Worm (Caenorhabditis elegans) whole organism, L4 larva: ENCODE measurements around the gene Y62E10A.13.

ENCODE experiments used
- D1046.2 ChIP-seq: fragments of 200-800 bp; sonication (Bioruptor generic); IDR thresholded peaks from 2 replicates; pipeline ENCODE4 v1.3.6; 2022; ENCODE audit warnings: missing genetic modification characterization, missing compliant biosample characterization
- F10B5.3 ChIP-seq: sonication (generic microtip); optimal IDR thresholded peaks from 2 replicates; lab custom pipeline; 2016; ENCODE audit warnings: mild to moderate bottlenecking, missing genetic modification characterization, missing compliant biosample characterization
- F44E2.7 ChIP-seq: fragments of 200-800 bp; sonication (Bioruptor generic); IDR thresholded peaks from 2 replicates; pipeline ENCODE4 v2.1.2; 2022; ENCODE audit warnings: missing genetic modification characterization, missing compliant biosample characterization
- T20F7.1 ChIP-seq: fragments of 200-800 bp; sonication (Bioruptor generic); optimal IDR thresholded peaks from 2 replicates; lab custom pipeline; 2018; ENCODE audit warnings: mild to moderate bottlenecking, missing genetic modification characterization, missing compliant biosample characterization
- T26A8.4 ChIP-seq: fragments of 200-800 bp; sonication (Bioruptor generic); IDR thresholded peaks from 2 replicates; pipeline ENCODE4 v1.3.6; 2022; ENCODE audit warnings: missing genetic modification characterization, missing compliant biosample characterization
- ZK546.5 ChIP-seq, 2 experiments: sonication (generic microtip); optimal IDR thresholded peaks; 2 replicates each; lab custom pipeline; 2017; ENCODE audit warnings: missing biosample characterization in 2 of 2, missing genetic modification characterization in 2 of 2
- aha-1 ChIP-seq: fragments of 150-350 bp; peaks from one replicate; lab custom pipeline; 2014; ENCODE audit warnings: missing biosample characterization, missing genetic modification characterization
- aly-2 ChIP-seq: sonication (generic microtip); optimal IDR thresholded peaks from 2 replicates; lab custom pipeline; 2018; ENCODE audit warnings: missing biosample characterization, missing genetic modification characterization
- arid-1 ChIP-seq: fragments of 200-800 bp; sonication (Bioruptor generic); conservative IDR thresholded peaks from 2 replicates; pipeline ENCODE4 v1.3.6; 2022; ENCODE audit warnings: missing genetic modification reagents, missing genetic modification characterization, missing compliant biosample characterization
- ceh-32 ChIP-seq: sonication (generic microtip); optimal IDR thresholded peaks from 2 replicates; lab custom pipeline; 2016; ENCODE audit warnings: mild to moderate bottlenecking, missing genetic modification characterization, missing compliant biosample characterization; ENCODE audit not compliant: poor library complexity
- ceh-44 ChIP-seq: fragments of 200-800 bp; sonication (Bioruptor generic); IDR thresholded peaks from 2 replicates; pipeline ENCODE4 v1.3.6; 2022; ENCODE audit warnings: missing genetic modification reagents, missing genetic modification characterization, missing compliant biosample characterization
- ceh-62 ChIP-seq: sonication (generic microtip); optimal IDR thresholded peaks from 2 replicates; lab custom pipeline; 2017; ENCODE audit warnings: missing biosample characterization, missing genetic modification characterization
- ces-1 ChIP-seq: fragments of 150-350 bp; sonication (generic microtip); optimal IDR thresholded peaks from 4 replicates; lab custom pipeline; 2014; ENCODE audit warnings: missing biosample characterization, missing genetic modification reagents, missing genetic modification characterization
- cey-2 ChIP-seq: sonication (generic microtip); optimal IDR thresholded peaks from 3 replicates; lab custom pipeline; 2017; ENCODE audit warnings: missing genetic modification characterization, mild to moderate bottlenecking, missing compliant biosample characterization, antibody characterized with exemption, borderline replicate concordance; ENCODE audit not compliant: insufficient read depth
- ctbp-1 ChIP-seq: fragments of 200-800 bp; sonication (Bioruptor generic); IDR thresholded peaks from 2 replicates; pipeline ENCODE4 v1.3.6; 2022; ENCODE audit warnings: missing genetic modification reagents, missing genetic modification characterization, missing compliant biosample characterization
- daf-12 ChIP-seq: fragments of 150-350 bp; optimal IDR thresholded peaks from 2 replicates; lab custom pipeline; 2014; ENCODE audit warnings: missing biosample characterization, missing genetic modification reagents, missing genetic modification characterization
- dpl-1 ChIP-seq: fragments of 150-350 bp; optimal IDR thresholded peaks from 2 replicates; lab custom pipeline; 2014; ENCODE audit warnings: missing biosample characterization, missing genetic modification reagents, missing genetic modification characterization
- dve-1 ChIP-seq: sonication (generic microtip); optimal IDR thresholded peaks from 2 replicates; lab custom pipeline; 2017; ENCODE audit warnings: antibody characterized with exemption, mild to moderate bottlenecking, missing genetic modification characterization, missing compliant biosample characterization; ENCODE audit not compliant: insufficient read depth
- egl-27 ChIP-seq: sonication (generic microtip); optimal IDR thresholded peaks from 3 replicates; lab custom pipeline; 2017; ENCODE audit warnings: missing biosample characterization, missing genetic modification reagents, missing genetic modification characterization
- egl-43 ChIP-seq: fragments of 200-800 bp; sonication (Bioruptor generic); IDR thresholded peaks from 2 replicates; pipeline ENCODE4 v1.3.6; 2022; ENCODE audit warnings: missing genetic modification reagents, missing genetic modification characterization, missing compliant biosample characterization
- fkh-10 ChIP-seq: fragments of 150-350 bp; optimal IDR thresholded peaks from 2 replicates; lab custom pipeline; 2014; ENCODE audit warnings: missing biosample characterization, missing genetic modification reagents, missing genetic modification characterization
- gei-8 ChIP-seq: fragments of 200-800 bp; sonication (Bioruptor generic); optimal IDR thresholded peaks from 2 replicates; lab custom pipeline; 2018; ENCODE audit warnings: mild to moderate bottlenecking, missing genetic modification characterization, missing compliant biosample characterization
- hlh-11 ChIP-seq: fragments of 200-800 bp; sonication (Bioruptor generic); optimal IDR thresholded peaks from 2 replicates; lab custom pipeline; 2018; ENCODE audit warnings: mild to moderate bottlenecking, missing genetic modification characterization, missing compliant biosample characterization
- hlh-30 ChIP-seq: sonication (generic microtip); optimal IDR thresholded peaks from 2 replicates; lab custom pipeline; 2017; ENCODE audit warnings: antibody characterized with exemption, mild to moderate bottlenecking, missing genetic modification characterization, missing compliant biosample characterization; ENCODE audit not compliant: insufficient read depth
- lim-7 ChIP-seq: fragments of 200-800 bp; sonication (Bioruptor generic); IDR thresholded peaks from 2 replicates; pipeline ENCODE4 v1.3.6; 2022; ENCODE audit warnings: missing genetic modification characterization, missing compliant biosample characterization
- lin-13 ChIP-seq: fragments of 150-350 bp; optimal IDR thresholded peaks from 2 replicates; lab custom pipeline; 2014; ENCODE audit warnings: missing biosample characterization, missing genetic modification reagents, missing genetic modification characterization
- lin-29 ChIP-seq: fragments of 200-800 bp; sonication (Bioruptor generic); IDR thresholded peaks from 2 replicates; pipeline ENCODE4 v1.3.6; 2022; ENCODE audit warnings: missing genetic modification reagents, missing genetic modification characterization, missing compliant biosample characterization
- lin-39 ChIP-seq: fragments of 150-350 bp; optimal IDR thresholded peaks from 2 replicates; lab custom pipeline; 2014; ENCODE audit warnings: missing biosample characterization, missing genetic modification reagents, missing genetic modification characterization
- lsy-2 ChIP-seq, 2 experiments: fragments of 150-350 bp in 1 of 2; sonication (generic microtip) in 1 of 2; optimal IDR thresholded peaks; 2 replicates each; lab custom pipeline; 2014 to 2017; ENCODE audit warnings: missing biosample characterization in 2 of 2, missing genetic modification characterization in 2 of 2
- madf-5 ChIP-seq, 2 experiments: fragments of 200-800 bp; sonication (Bioruptor generic); IDR thresholded peaks; 2 replicates each; pipeline ENCODE4 v1.3.6; 2022; ENCODE audit warnings: missing compliant biosample characterization in 2 of 2, missing genetic modification characterization in 2 of 2
- madf-9 ChIP-seq: fragments of 200-800 bp; sonication (Bioruptor generic); conservative IDR thresholded peaks from 2 replicates; pipeline ENCODE4 v1.3.6; 2022; ENCODE audit warnings: missing genetic modification reagents, missing genetic modification characterization, missing compliant biosample characterization
- mdl-1 ChIP-seq, 2 experiments: fragments of 150-350 bp in 1 of 2; sonication (generic microtip) in 1 of 2; optimal IDR thresholded peaks; 2 replicates each; lab custom pipeline; 2014 to 2017; ENCODE audit warnings: missing biosample characterization in 2 of 2, missing genetic modification characterization in 2 of 2
- mdt-29 ChIP-seq: fragments of 200-800 bp; sonication (Bioruptor generic); IDR thresholded peaks from 2 replicates; pipeline ENCODE4 v1.3.6; 2022; ENCODE audit warnings: missing genetic modification reagents, missing genetic modification characterization, missing compliant biosample characterization
- mep-1 ChIP-seq: fragments of 150-350 bp; sonication (generic microtip); optimal IDR thresholded peaks from 3 replicates; lab custom pipeline; 2014; ENCODE audit warnings: missing biosample characterization, missing genetic modification characterization
- mes-2 ChIP-seq: sonication (generic microtip); optimal IDR thresholded peaks from 2 replicates; lab custom pipeline; 2016; ENCODE audit warnings: missing genotype, mild to moderate bottlenecking, missing genetic modification characterization, missing compliant biosample characterization; ENCODE audit not compliant: poor library complexity, severe bottlenecking
- nhr-10 ChIP-seq: fragments of 150-350 bp; optimal IDR thresholded peaks from 2 replicates; lab custom pipeline; 2014; ENCODE audit warnings: missing biosample characterization, missing genetic modification characterization
- nhr-11 ChIP-seq: fragments of 150-350 bp; optimal IDR thresholded peaks from 2 replicates; lab custom pipeline; 2014; ENCODE audit warnings: missing biosample characterization, missing genetic modification characterization
- nhr-111 ChIP-seq: fragments of 200-800 bp; sonication (Bioruptor generic); optimal IDR thresholded peaks from 2 replicates; lab custom pipeline; 2018; ENCODE audit warnings: mild to moderate bottlenecking, missing genetic modification characterization, missing compliant biosample characterization
- nhr-41 ChIP-seq: fragments of 200-800 bp; sonication (Bioruptor generic); IDR thresholded peaks from 2 replicates; pipeline ENCODE4 v1.3.6; 2022; ENCODE audit warnings: missing genetic modification reagents, missing genetic modification characterization, missing compliant biosample characterization
- nhr-48 ChIP-seq: sonication (generic microtip); optimal IDR thresholded peaks from 2 replicates; lab custom pipeline; 2016; ENCODE audit warnings: mild to moderate bottlenecking, missing genetic modification characterization, missing compliant biosample characterization
- nhr-76 ChIP-seq: fragments of 150-350 bp; optimal IDR thresholded peaks from 2 replicates; lab custom pipeline; 2014; ENCODE audit warnings: missing biosample characterization, missing genetic modification characterization
- nhr-77 ChIP-seq: fragments of 150-350 bp; optimal IDR thresholded peaks from 2 replicates; lab custom pipeline; 2014; ENCODE audit warnings: missing biosample characterization, missing genetic modification characterization
- rbr-2 ChIP-seq: sonication (generic microtip); optimal IDR thresholded peaks from 2 replicates; lab custom pipeline; 2016; ENCODE audit warnings: missing genotype, missing genetic modification characterization, missing compliant biosample characterization
- snpc-1.2 ChIP-seq: fragments of 200-800 bp; sonication (Bioruptor generic); IDR thresholded peaks from 2 replicates; pipeline ENCODE4 v1.3.6; 2022; ENCODE audit warnings: missing genetic modification reagents, missing genetic modification characterization, missing compliant biosample characterization
- spr-1 ChIP-seq: sonication (generic microtip); optimal IDR thresholded peaks from 2 replicates; lab custom pipeline; 2016; ENCODE audit warnings: mild to moderate bottlenecking, missing genetic modification characterization, missing compliant biosample characterization
- tag-97 ChIP-seq: fragments of 200-800 bp; sonication (Bioruptor generic); IDR thresholded peaks from 2 replicates; pipeline ENCODE4 v1.3.6; 2022; ENCODE audit warnings: missing genetic modification characterization, missing compliant biosample characterization
- unc-39 ChIP-seq: sonication (generic microtip); optimal IDR thresholded peaks from 2 replicates; lab custom pipeline; 2017; ENCODE audit warnings: missing biosample characterization, missing genetic modification characterization
- vab-7 ChIP-seq: fragments of 200-800 bp; sonication (Bioruptor generic); IDR thresholded peaks from 2 replicates; pipeline ENCODE4 v1.3.6; 2022; ENCODE audit warnings: missing genetic modification reagents, missing genetic modification characterization, missing compliant biosample characterization
- zip-11 ChIP-seq: fragments of 200-800 bp; sonication (Bioruptor generic); IDR thresholded peaks from 2 replicates; pipeline ENCODE4 v1.3.6; 2022; ENCODE audit warnings: missing genetic modification characterization, missing compliant biosample characterization
- zip-2 ChIP-seq: fragments of 150-350 bp; optimal IDR thresholded peaks from 2 replicates; lab custom pipeline; 2014; ENCODE audit warnings: missing biosample characterization, missing genetic modification characterization
- ztf-7 ChIP-seq: fragments of 150-350 bp; optimal IDR thresholded peaks from 2 replicates; lab custom pipeline; 2014; ENCODE audit warnings: missing biosample characterization, missing genetic modification characterization

Y62E10A.13 gene

ce11 chrIV:13389237-13389636 is 9.6 kb downstream of the Y62E10A.13 start (continued):
- TF ChIP-seq madf-5 (GFP tag; IDR thresholded peaks at IDR 0.05; lab: Robert Waterston, UW): no peak
- no peak for TF ChIP-seq lin-13
- TF ChIP-seq hlh-11 (tag; lab: Kevin White, UChicago): no peak
- no peak for TF ChIP-seq lin-29 (GFP tag; lab: Robert Waterston, UW)
- TF ChIP-seq nhr-11 (tag; lab: Kevin White, UChicago): no peak
- no peak for TF ChIP-seq hlh-30 (tag; lab: Kevin White, UChicago)
- TF ChIP-seq fkh-10 (GFP tag; lab: Kevin White, UChicago): no peak
- TF ChIP-seq mep-1 (tag; lab: Kevin White, UChicago): no peak
- TF ChIP-seq arid-1 (GFP tag; lab: Robert Waterston, UW): no peak
- no peak for TF ChIP-seq D1046.2 (GFP tag; lab: Robert Waterston, UW)
- TF ChIP-seq ZK546.5 (tag; optimal IDR thresholded peaks at IDR 0.05; lab: Kevin White, UChicago): no peak
- no peak for TF ChIP-seq ceh-32 (tag; lab: Kevin White, UChicago)
- TF ChIP-seq F44E2.7 (GFP tag; lab: Robert Waterston, UW): no peak
- TF ChIP-seq unc-39 (tag; lab: Kevin White, UChicago): no peak
- 0 out of 2 replicates have a peak, but pooled peaks have one; percentile 11 for TF ChIP-seq snpc-1.2 (GFP tag; lab: Robert Waterston, UW)
- no peak for TF ChIP-seq nhr-10 (tag; lab: Kevin White, UChicago)
- TF ChIP-seq lin-39 (tag; lab: Kevin White, UChicago): no peak
- no peak for TF ChIP-seq ceh-62 (tag; lab: Kevin White, UChicago)
- TF ChIP-seq spr-1 (tag; lab: Kevin White, UChicago): no peak
- no peak for TF ChIP-seq mes-2
- no peak for TF ChIP-seq ztf-7 (tag; lab: Kevin White, UChicago)
- no peak for TF ChIP-seq gei-8 (GFP tag; lab: Kevin White, UChicago)
- TF ChIP-seq nhr-41 (GFP tag; lab: Robert Waterston, UW): no peak
- no peak for TF ChIP-seq zip-11 (GFP tag; lab: Robert Waterston, UW)
- no peak for TF ChIP-seq ces-1
- TF ChIP-seq aha-1 (tag; lab: Kevin White, UChicago): no peak
- TF ChIP-seq mdl-1 (tag; optimal IDR thresholded peaks at IDR 0.05; lab: Kevin White, UChicago): no peak
- no peak for TF ChIP-seq lsy-2 (tag; optimal IDR thresholded peaks at IDR 0.05; lab: Kevin White, UChicago)
- no peak for TF ChIP-seq F10B5.3 (tag; lab: Kevin White, UChicago)
- no peak for TF ChIP-seq cey-2 (tag; lab: Kevin White, UChicago)
- TF ChIP-seq zip-2 (tag; lab: Kevin White, UChicago): no peak
- no peak for TF ChIP-seq tag-97 (GFP tag; lab: Robert Waterston, UW)
- no peak for TF ChIP-seq daf-12 (tag; lab: Kevin White, UChicago)
- TF ChIP-seq egl-27 (tag; lab: Kevin White, UChicago): no peak
- no peak for TF ChIP-seq T20F7.1
- TF ChIP-seq mdt-29 (GFP tag; lab: Robert Waterston, UW): no peak

- TF ChIP-seq mdt-29 (GFP tag; lab: Robert Waterston, UW) (no peak), nhr-111 (no peak), nhr-41 (GFP tag; lab: Robert Waterston, UW) (no peak), dpl-1 (GFP tag; lab: Kevin White, UChicago) (no peak), vab-7 (GFP tag; lab: Robert Waterston, UW) (no peak), T26A8.4 (GFP tag; lab: Robert Waterston, UW) (peak; percentile 69), rbr-2 (no peak), mdl-1 (tag; optimal IDR thresholded peaks at IDR 0.05; lab: Kevin White, UChicago) (peak in 1 of 2 experiments; percentile 50), nhr-10 (tag; lab: Kevin White, UChicago) (peak; percentile 90), egl-43 (no peak), nhr-77 (tag; lab: Kevin White, UChicago) (peak; percentile 60), lim-7 (GFP tag; lab: Robert Waterston, UW) (no peak), nhr-76 (no peak), aly-2 (no peak), madf-9 (GFP tag; lab: Robert Waterston, UW) (no peak), aha-1 (tag; lab: Kevin White, UChicago) (peak; percentile 95), mep-1 (tag; lab: Kevin White, UChicago) (peak; percentile 83), ceh-44 (GFP tag; lab: Robert Waterston, UW) (no peak), lin-13 (peak; percentile 41), dve-1 (tag; lab: Kevin White, UChicago) (no peak), ctbp-1 (GFP tag; lab: Robert Waterston, UW) (peak; percentile 50; the same call in 1 of the 2 replicates), hlh-30 (tag; lab: Kevin White, UChicago) (peak; percentile 65), nhr-48 (tag; lab: Kevin White, UChicago) (peak; percentile 56)
These were observed 10.1 kb downstream of the Y62E10A.13 start for ce11 chrIV:13388779-13389178.
